Worm (Caenorhabditis elegans) whole organism, L1 larva: ENCODE data around the gene srd-42.

Source experiments
- C34B4.2 ChIP-seq: sonication (generic microtip); optimal IDR thresholded peaks from 2 replicates; lab custom pipeline; 2017; ENCODE audit warnings: mild to moderate bottlenecking, missing genetic modification characterization, missing compliant biosample characterization
- F16B12.6 ChIP-seq: fragments of 150-350 bp; optimal IDR thresholded peaks from 2 replicates; lab custom pipeline; 2014; ENCODE audit warnings: missing biosample characterization, missing genetic modification characterization
- Y116A8C.19 ChIP-seq: sonication (generic microtip); optimal IDR thresholded peaks from 2 replicates; lab custom pipeline; 2016; ENCODE audit warnings: missing compliant biosample characterization, missing genetic modification characterization, borderline replicate concordance
- aha-1 ChIP-seq: fragments of 150-350 bp; optimal IDR thresholded peaks from 2 replicates; lab custom pipeline; 2014; ENCODE audit warnings: missing biosample characterization, missing genetic modification characterization
- aly-2 ChIP-seq: fragments of 150-350 bp; optimal IDR thresholded peaks from 2 replicates; lab custom pipeline; 2014; ENCODE audit warnings: missing biosample characterization, missing genetic modification characterization
- ama-1 ChIP-seq: fragments of 150-350 bp; optimal IDR thresholded peaks from 2 replicates; lab custom pipeline; 2014
- blmp-1 ChIP-seq: fragments of 150-350 bp; optimal IDR thresholded peaks from 2 replicates; lab custom pipeline; 2014; ENCODE audit warnings: missing biosample characterization, missing genetic modification characterization
- ceh-8 ChIP-seq: fragments of 200-800 bp; sonication (Bioruptor generic); optimal IDR thresholded peaks from 2 replicates; lab custom pipeline; 2018; ENCODE audit warnings: mild to moderate bottlenecking, missing genetic modification characterization, moderate library complexity, missing compliant biosample characterization
- ceh-82 ChIP-seq, 3 experiments: fragments of 150-350 bp in 1 of 3; sonication (generic microtip) in 2 of 3; optimal IDR thresholded peaks; 2 replicates each; lab custom pipeline; 2014 to 2017; ENCODE audit warnings: missing biosample characterization in 3 of 3, missing genetic modification characterization in 3 of 3
- ceh-88 ChIP-seq: fragments of 200-800 bp; sonication (Bioruptor generic); IDR thresholded peaks from 2 replicates; pipeline ENCODE4 v1.3.6; 2022; ENCODE audit warnings: missing genetic modification characterization, missing compliant biosample characterization
- ceh-90 ChIP-seq: sonication (generic microtip); optimal IDR thresholded peaks from 2 replicates; lab custom pipeline; 2016; ENCODE audit warnings: missing genetic modification characterization, missing compliant biosample characterization
- dsc-1 ChIP-seq: sonication (generic microtip); optimal IDR thresholded peaks from 2 replicates; lab custom pipeline; 2016; ENCODE audit warnings: mild to moderate bottlenecking, missing genetic modification characterization, missing compliant biosample characterization
- efl-1 ChIP-seq, 4 experiments: fragments of 150-350 bp; optimal IDR thresholded peaks in 3 of 4; peaks in 1 of 4; 1 replicate in 1 of 4; 2 replicates in 3 of 4; lab custom pipeline; 2014; ENCODE audit warnings: missing biosample characterization in 2 of 4, missing genetic modification characterization in 2 of 4, missing genetic modification reagents in 2 of 4
- efl-3 ChIP-seq: fragments of 200-800 bp; sonication (Bioruptor generic); optimal IDR thresholded peaks from 2 replicates; lab custom pipeline; 2018; ENCODE audit warnings: mild to moderate bottlenecking, missing genetic modification characterization, missing compliant biosample characterization
- fkh-10 ChIP-seq: sonication (generic microtip); optimal IDR thresholded peaks from 2 replicates; lab custom pipeline; 2017; ENCODE audit warnings: missing biosample characterization, missing genetic modification reagents, missing genetic modification characterization
- fkh-8 ChIP-seq: sonication (generic microtip); optimal IDR thresholded peaks from 2 replicates; lab custom pipeline; 2016; ENCODE audit warnings: mild to moderate bottlenecking, missing genetic modification characterization, missing compliant biosample characterization
- grh-1 ChIP-seq: fragments of 200-800 bp; sonication (Bioruptor generic); IDR thresholded peaks from 2 replicates; pipeline ENCODE4 v1.3.6; 2022; ENCODE audit warnings: missing genetic modification reagents, missing genetic modification characterization, missing compliant biosample characterization
- hpl-2 ChIP-seq: fragments of 150-350 bp; optimal IDR thresholded peaks from 2 replicates; lab custom pipeline; 2014; ENCODE audit warnings: missing biosample characterization, missing genetic modification reagents, missing genetic modification characterization
- isw-1 ChIP-seq: fragments of 200-800 bp; sonication (Bioruptor generic); IDR thresholded peaks from 2 replicates; pipeline ENCODE4 v1.3.6; 2022; ENCODE audit warnings: missing genetic modification characterization, missing compliant biosample characterization
- lin-14 ChIP-seq: fragments of 200-800 bp; sonication (Bioruptor generic); optimal IDR thresholded peaks from 2 replicates; lab custom pipeline; 2018; ENCODE audit warnings: mild to moderate bottlenecking, missing genetic modification characterization, moderate library complexity, missing compliant biosample characterization
- lin-15B ChIP-seq: fragments of 150-350 bp; sonication (generic microtip); optimal IDR thresholded peaks from 3 replicates; lab custom pipeline; 2014; ENCODE audit warnings: missing biosample characterization, missing genetic modification characterization
- lin-35 ChIP-seq, 2 experiments: fragments of 150-350 bp; optimal IDR thresholded peaks; 2 replicates each; lab custom pipeline; 2014; ENCODE audit warnings: missing biosample characterization in 2 of 2, missing genetic modification characterization in 2 of 2, missing genetic modification reagents in 2 of 2
- lin-39 ChIP-seq: fragments of 150-350 bp; optimal IDR thresholded peaks from 2 replicates; lab custom pipeline; 2014; ENCODE audit warnings: missing biosample characterization, missing genetic modification reagents, missing genetic modification characterization
- lir-3 ChIP-seq: sonication (generic microtip); optimal IDR thresholded peaks from 2 replicates; lab custom pipeline; 2016; ENCODE audit warnings: mild to moderate bottlenecking, missing genetic modification characterization, moderate library complexity, missing compliant biosample characterization; ENCODE audit not compliant: poor library complexity
- lsy-2 ChIP-seq, 2 experiments: fragments of 150-350 bp; optimal IDR thresholded peaks; 2 replicates each; lab custom pipeline; 2014; ENCODE audit warnings: missing biosample characterization in 2 of 2, missing genetic modification characterization in 2 of 2
- mab-9 ChIP-seq: fragments of 200-800 bp; sonication (Bioruptor generic); IDR thresholded peaks from 2 replicates; pipeline ENCODE4 v1.3.6; 2022; ENCODE audit warnings: missing genetic modification reagents, missing genetic modification characterization, missing compliant biosample characterization
- mef-2 ChIP-seq: fragments of 150-350 bp; optimal IDR thresholded peaks from 2 replicates; lab custom pipeline; 2014; ENCODE audit warnings: missing biosample characterization, missing genetic modification characterization
- mep-1 ChIP-seq: fragments of 150-350 bp; optimal IDR thresholded peaks from 2 replicates; lab custom pipeline; 2014; ENCODE audit warnings: missing biosample characterization, missing genetic modification characterization
- nhr-12 ChIP-seq: sonication (generic microtip); optimal IDR thresholded peaks from 2 replicates; lab custom pipeline; 2017; ENCODE audit warnings: missing biosample characterization, missing genetic modification characterization
- nhr-19 ChIP-seq: fragments of 200-800 bp; sonication (Bioruptor generic); conservative IDR thresholded peaks from 2 replicates; pipeline ENCODE4 v1.3.6; 2022; ENCODE audit warnings: missing genetic modification characterization, missing compliant biosample characterization
- nhr-237 ChIP-seq: fragments of 150-350 bp; optimal IDR thresholded peaks from 2 replicates; lab custom pipeline; 2014; ENCODE audit warnings: missing biosample characterization, missing genetic modification characterization
- nhr-28 ChIP-seq: fragments of 150-350 bp; optimal IDR thresholded peaks from 2 replicates; lab custom pipeline; 2014; ENCODE audit warnings: missing biosample characterization, missing genetic modification characterization
- nhr-85 ChIP-seq: sonication (generic microtip); peaks from one replicate; lab custom pipeline; 2016; ENCODE audit warnings: missing genetic modification characterization, inconsistent platforms, missing compliant biosample characterization
- nhr-90 ChIP-seq: sonication (generic microtip); optimal IDR thresholded peaks from 2 replicates; lab custom pipeline; 2016; ENCODE audit warnings: mild to moderate bottlenecking, missing genetic modification characterization, missing compliant biosample characterization; ENCODE audit not compliant: poor library complexity
- pag-3 ChIP-seq: sonication (generic microtip); optimal IDR thresholded peaks from 2 replicates; lab custom pipeline; 2017; ENCODE audit warnings: missing genetic modification characterization, mild to moderate bottlenecking, missing compliant biosample characterization, antibody characterized with exemption, borderline replicate concordance; ENCODE audit not compliant: insufficient read depth
- pax-3 ChIP-seq: fragments of 200-800 bp; sonication (Bioruptor generic); optimal IDR thresholded peaks from 2 replicates; lab custom pipeline; 2018; ENCODE audit warnings: mild to moderate bottlenecking, missing genetic modification characterization, moderate library complexity, missing compliant biosample characterization
- rnt-1 ChIP-seq: sonication (generic microtip); optimal IDR thresholded peaks from 2 replicates; lab custom pipeline; 2016; ENCODE audit warnings: mild to moderate bottlenecking, missing genetic modification characterization, moderate library complexity, missing compliant biosample characterization
- skn-1 ChIP-seq: fragments of 150-350 bp; optimal IDR thresholded peaks from 2 replicates; lab custom pipeline; 2014; ENCODE audit warnings: missing biosample characterization, missing genetic modification characterization
- sup-37 ChIP-seq: fragments of 200-800 bp; sonication (Bioruptor generic); optimal IDR thresholded peaks from 2 replicates; lab custom pipeline; 2018; ENCODE audit warnings: mild to moderate bottlenecking, missing genetic modification characterization, missing compliant biosample characterization
- swsn-7 ChIP-seq: sonication (generic microtip); optimal IDR thresholded peaks from 2 replicates; lab custom pipeline; 2016; ENCODE audit warnings: missing genetic modification characterization, missing compliant biosample characterization
- unc-130 ChIP-seq: fragments of 150-350 bp; optimal IDR thresholded peaks from 2 replicates; lab custom pipeline; 2017; ENCODE audit warnings: missing biosample characterization, missing genetic modification characterization, inconsistent platforms
- unc-62 ChIP-seq: fragments of 150-350 bp; optimal IDR thresholded peaks from 2 replicates; lab custom pipeline; 2014; ENCODE audit warnings: missing biosample characterization, missing genetic modification reagents, missing genetic modification characterization
- unc-86 ChIP-seq: sonication (generic microtip); optimal IDR thresholded peaks from 2 replicates; lab custom pipeline; 2016; ENCODE audit warnings: missing genetic modification characterization, missing compliant biosample characterization
- unc-98 ChIP-seq: fragments of 200-800 bp; sonication (Bioruptor generic); IDR thresholded peaks from 2 replicates; pipeline ENCODE4 v1.3.6; 2022; ENCODE audit warnings: missing genetic modification characterization, missing compliant biosample characterization
- zip-4 ChIP-seq: fragments of 200-800 bp; sonication (Bioruptor generic); optimal IDR thresholded peaks from 2 replicates; lab custom pipeline; 2018; ENCODE audit warnings: mild to moderate bottlenecking, missing genetic modification characterization, moderate library complexity, missing compliant biosample characterization
- ztf-11 ChIP-seq, 2 experiments: sonication (generic microtip); optimal IDR thresholded peaks; 2 replicates each; lab custom pipeline; 2016 to 2017; ENCODE audit warnings: missing genetic modification characterization in 2 of 2, missing biosample characterization in 1 of 2, missing compliant biosample characterization in 1 of 2
- ztf-4 ChIP-seq: fragments of 150-350 bp; optimal IDR thresholded peaks from 2 replicates; lab custom pipeline; 2014; ENCODE audit warnings: missing biosample characterization, missing genetic modification characterization

The srd-42 gene

DNA sequence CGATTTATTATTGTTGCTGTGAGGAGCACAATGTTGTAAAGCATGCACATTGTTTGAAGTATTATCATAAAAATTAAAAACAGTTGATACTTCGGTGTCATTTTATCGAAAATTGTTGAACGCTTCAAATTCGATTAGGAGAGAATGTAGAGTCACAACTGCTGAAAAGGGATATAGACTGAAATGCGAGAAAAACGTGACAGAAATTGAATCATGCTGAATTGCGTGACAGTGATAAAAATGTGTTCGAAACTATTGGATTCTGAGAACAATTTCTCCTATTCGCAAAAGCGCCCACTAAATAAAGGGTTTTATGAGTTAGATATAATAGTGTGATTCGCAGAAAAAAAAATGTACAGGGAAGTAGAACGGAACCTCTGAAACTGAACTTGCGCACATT is 5.5 kb upstream of the srd-42 start, which contains the start of gene srxa-8:
Gene srxa-8 (minus strand): TSS at position 101 of the 400 bp plus-strand sequence.
- TF ChIP-seq aly-2 (tag; lab: Kevin White, UChicago) (no peak), unc-86 (no peak), swsn-7 (tag; lab: Kevin White, UChicago) (no peak), pax-3 (no peak)

ce11 chrX:13307852-13308251 is 4.6 kb upstream of the srd-42 start:
- TF ChIP-seq dsc-1 (tag; lab: Kevin White, UChicago) (no peak), nhr-237 (tag; lab: Kevin White, UChicago) (no peak), sup-37 (GFP tag; lab: Kevin White, UChicago) (no peak), unc-98 (GFP tag; lab: Robert Waterston, UW) (no peak), efl-1 (optimal IDR thresholded peaks at IDR 0.05; lab: Kevin White, UChicago) (no peak), efl-1 (GFP tag; optimal IDR thresholded peaks at IDR 0.05 in 1 of 2; lab: Kevin White, UChicago) (no peak), efl-3 (GFP tag; lab: Kevin White, UChicago) (no peak), hpl-2 (GFP tag; lab: Kevin White, UChicago) (no peak), C34B4.2 (no peak), lin-15B (tag; lab: Kevin White, UChicago) (no peak), rnt-1 (no peak), fkh-10 (no peak)

ce11 chrX:13306869-13307446 is 3.7 kb upstream of the srd-42 start:
- TF ChIP-seq ama-1 (no peak), ztf-11 (tag; optimal IDR thresholded peaks at IDR 0.05; lab: Kevin White, UChicago) (peak in 1 of 2 experiments; percentile 63), ceh-90 (tag; lab: Kevin White, UChicago) (no peak), skn-1 (tag; lab: Kevin White, UChicago) (peak; percentile 78), fkh-8 (tag; lab: Kevin White, UChicago) (peak; percentile 80), nhr-85 (peak; percentile 54), efl-1 (optimal IDR thresholded peaks at IDR 0.05; lab: Kevin White, UChicago) (peak; percentile 32 to 46), efl-1 (GFP tag; optimal IDR thresholded peaks at IDR 0.05 in 1 of 2; lab: Kevin White, UChicago) (peak in 1 of 2 experiments; percentile 91), nhr-12 (no peak), unc-86 (peak; percentile 58), lsy-2 (tag; optimal IDR thresholded peaks at IDR 0.05; lab: Kevin White, UChicago) (peak; percentile 65 to 79), F16B12.6 (tag; lab: Kevin White, UChicago) (no peak), nhr-19 (GFP tag; lab: Robert Waterston, UW) (peak; percentile 83), mep-1 (tag; lab: Kevin White, UChicago) (peak; percentile 91), lin-39 (peak; percentile 24), Y116A8C.19 (tag; lab: Kevin White, UChicago) (no peak), unc-98 (GFP tag; lab: Robert Waterston, UW) (no peak), ceh-88 (GFP tag; lab: Robert Waterston, UW) (no peak; the same call in 1 of the 2 replicates), ceh-8 (GFP tag; lab: Kevin White, UChicago) (peak; percentile 76), unc-130 (peak; percentile 78), lin-15B (tag; lab: Kevin White, UChicago) (peak; percentile 17), aha-1 (no peak), ztf-4 (tag; lab: Kevin White, UChicago) (peak; percentile 60), isw-1 (GFP tag; lab: Robert Waterston, UW) (peak; percentile 25; the same call in 1 of the 2 replicates), nhr-28 (tag; lab: Kevin White, UChicago) (no peak), zip-4 (GFP tag; lab: Kevin White, UChicago) (no peak), lir-3 (tag; lab: Kevin White, UChicago) (peak; percentile 86), pag-3 (tag; lab: Kevin White, UChicago) (no peak), mab-9 (GFP tag; lab: Robert Waterston, UW) (no peak), C34B4.2 (no peak), mef-2 (tag; lab: Kevin White, UChicago) (peak; percentile 12), ceh-82 (tag; optimal IDR thresholded peaks at IDR 0.05; lab: Kevin White, UChicago) (peak; percentile 11 to 73 (median 65)), nhr-90 (tag; lab: Kevin White, UChicago) (peak; percentile 83), lin-14 (GFP tag; lab: Kevin White, UChicago) (peak; percentile 88), grh-1 (no peak), blmp-1 (tag; lab: Kevin White, UChicago) (peak; percentile 58), lin-35 (GFP tag; optimal IDR thresholded peaks at IDR 0.05; lab: Kevin White, UChicago) (peak; percentile 43 to 74), unc-62 (GFP tag; lab: Kevin White, UChicago) (no peak), rnt-1 (peak; percentile 83)
